Worm (Caenorhabditis elegans) whole organism, midembryonic: Measurements from ENCODE around the gene T06E8.2.

Experiments
- T22C8.4 ChIP-seq: fragments of 200-800 bp; sonication (Bioruptor generic); IDR thresholded peaks from 2 replicates; pipeline ENCODE4 v1.3.6; 2022; ENCODE audit warnings: missing genetic modification characterization, missing compliant biosample characterization
- ref-1 ChIP-seq: fragments of 200-800 bp; sonication (Bioruptor generic); conservative IDR thresholded peaks from 2 replicates; pipeline ENCODE4 v1.3.6; 2022; ENCODE audit warnings: missing genetic modification reagents, missing genetic modification characterization, missing compliant biosample characterization

- TF ChIP-seq ref-1 (GFP tag; lab: Robert Waterston, UW) = no peak
- TF ChIP-seq T22C8.4 = no peak
These were observed 35.5 kb downstream of the T06E8.2 start, which contains the start of gene K08H10.10 for ce11 chrV:10000760-10001159.
